Worm (Caenorhabditis elegans): Measurements from ENCODE around the gene ZC204.6.

DNA sequence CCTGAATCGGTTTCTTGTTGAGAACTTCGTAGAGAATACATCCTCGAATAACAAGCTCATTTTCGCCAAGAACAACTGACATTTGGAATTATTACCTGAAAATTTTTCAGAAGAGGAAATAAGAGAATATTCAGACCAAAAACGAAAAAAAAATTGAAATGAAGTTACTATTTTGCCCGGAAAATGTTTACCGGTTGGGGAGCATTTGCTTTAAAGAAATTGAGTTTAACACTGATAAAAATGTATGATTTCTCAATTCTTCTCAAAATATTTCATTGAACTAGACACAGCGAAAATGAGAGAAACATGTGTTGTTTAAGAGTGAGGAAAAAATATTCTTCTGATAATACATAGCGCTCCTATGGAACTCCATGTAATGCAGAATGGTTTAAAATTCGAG lies 28.2 kb downstream of the ZC204.6 start, which contains the start of gene fbxa-165:
- TF ChIP-seq pros-1 (tag; optimal IDR thresholded peaks at IDR 0.05) = no peak
- TF ChIP-seq ceh-30 (tag; optimal IDR thresholded peaks at IDR 0.05) = no peak
- TF ChIP-seq ceh-9 (tag; optimal IDR thresholded peaks at IDR 0.05) = no peak
- TF ChIP-seq sdc-2 (tag; optimal IDR thresholded peaks at IDR 0.05) = no peak
- TF ChIP-seq hlh-8 (tag; optimal IDR thresholded peaks at IDR 0.05) = no peak
- no peak for TF ChIP-seq rnt-1 (tag; optimal IDR thresholded peaks at IDR 0.05)
- no peak for TF ChIP-seq mec-3 (tag; optimal IDR thresholded peaks at IDR 0.05; ENCODE audit: borderline replicate concordance)
- TF ChIP-seq nfya-1 (tag; optimal IDR thresholded peaks at IDR 0.05) = no peak
- TF ChIP-seq unc-86 (tag; optimal IDR thresholded peaks at IDR 0.05) = no peak
- no peak for TF ChIP-seq pqm-1 (tag; optimal IDR thresholded peaks at IDR 0.05)
- no peak for TF ChIP-seq pha-4 (tag; optimal IDR thresholded peaks at IDR 0.05)
- TF ChIP-seq ceh-22 (tag; optimal IDR thresholded peaks at IDR 0.05) = no peak
- no peak for TF ChIP-seq hlh-30 (tag; optimal IDR thresholded peaks at IDR 0.05; ENCODE audit: insufficient read depth)

Measured in whole organism, late embryonic.